Worm (Caenorhabditis elegans) whole organism, young adult: ENCODE data around the gene K07D4.5.

ENCODE experiments used
- C06A6.2 ChIP-seq: fragments of 200-800 bp; sonication (Bioruptor generic); conservative IDR thresholded peaks from 2 replicates; pipeline ENCODE4 v1.3.6; 2022; ENCODE audit warnings: missing genetic modification characterization, missing compliant biosample characterization
- F37B4.10 ChIP-seq: fragments of 200-800 bp; sonication (Bioruptor generic); IDR thresholded peaks from 2 replicates; pipeline ENCODE4 v1.3.6; 2022; ENCODE audit warnings: missing genetic modification characterization, missing compliant biosample characterization
- athp-1 ChIP-seq: sonication (generic microtip); optimal IDR thresholded peaks from 2 replicates; lab custom pipeline; 2017; ENCODE audit warnings: mild to moderate bottlenecking, missing genetic modification characterization, missing compliant biosample characterization
- ceh-27 ChIP-seq: fragments of 200-800 bp; sonication (Bioruptor generic); optimal IDR thresholded peaks from 2 replicates; lab custom pipeline; 2018; ENCODE audit warnings: mild to moderate bottlenecking, missing genetic modification characterization, moderate library complexity, missing compliant biosample characterization
- ceh-91 ChIP-seq: fragments of 200-800 bp; sonication (Bioruptor generic); IDR thresholded peaks from 2 replicates; pipeline ENCODE4 v1.3.6; 2022; ENCODE audit warnings: missing genetic modification reagents, missing genetic modification characterization, missing compliant biosample characterization
- egl-44 ChIP-seq: fragments of 200-800 bp; sonication (Bioruptor generic); IDR thresholded peaks from 2 replicates; pipeline ENCODE4 v1.3.6; 2022; ENCODE audit warnings: missing genetic modification reagents, missing genetic modification characterization, missing compliant biosample characterization
- lin-35 ChIP-seq, 3 experiments: fragments of 150-350 bp in 2 of 3; sonication (generic microtip) in 1 of 3; optimal IDR thresholded peaks; 2 replicates each; lab custom pipeline; 2014 to 2018; ENCODE audit warnings: missing biosample characterization in 3 of 3, missing genetic modification characterization in 3 of 3, missing genetic modification reagents in 3 of 3
- madf-10 ChIP-seq: sonication (generic microtip); optimal IDR thresholded peaks from 2 replicates; lab custom pipeline; 2016; ENCODE audit warnings: mild to moderate bottlenecking, missing genetic modification characterization, missing compliant biosample characterization
- madf-3 ChIP-seq: fragments of 200-800 bp; sonication (Bioruptor generic); IDR thresholded peaks from 2 replicates; pipeline ENCODE4 v1.3.6; 2022; ENCODE audit warnings: missing genetic modification reagents, missing genetic modification characterization, missing compliant biosample characterization
- mes-4 ChIP-seq: sonication (generic microtip); optimal IDR thresholded peaks from 2 replicates; lab custom pipeline; 2016; ENCODE audit warnings: missing genotype, missing genetic modification characterization, missing compliant biosample characterization
- nfya-2 ChIP-seq: fragments of 200-800 bp; sonication (Bioruptor generic); IDR thresholded peaks from 2 replicates; pipeline ENCODE4 v1.3.6; 2022; ENCODE audit warnings: missing genetic modification reagents, missing genetic modification characterization, missing compliant biosample characterization
- sea-2 ChIP-seq: fragments of 200-800 bp; sonication (Bioruptor generic); IDR thresholded peaks from 2 replicates; pipeline ENCODE4 v1.3.6; 2022; ENCODE audit warnings: missing genetic modification characterization, missing compliant biosample characterization
- snpc-4 ChIP-seq, 5 experiments: fragments of 150-350 bp in 1 of 5; sonication (generic microtip) in 4 of 5; optimal IDR thresholded peaks; 2 replicates each; lab custom pipeline; 2014 to 2018; ENCODE audit warnings: missing genetic modification characterization in 5 of 5, missing biosample characterization in 3 of 5, antibody characterized with exemption in 2 of 5, mild to moderate bottlenecking in 2 of 5, missing compliant biosample characterization in 2 of 5, missing genotype in 2 of 5, moderate library complexity in 2 of 5, missing genetic modification reagents in 1 of 5

ce11 chrII:4045396-4045795 lies 20.0 kb upstream of the K07D4.5 start, which contains the start of gene K07D4.2:
- TF ChIP-seq sea-2, result no peak
- no peak for TF ChIP-seq ceh-91 (GFP tag; lab: Robert Waterston, UW)
- TF ChIP-seq madf-3 (GFP tag; lab: Robert Waterston, UW), result no peak
- TF ChIP-seq athp-1, result no peak
- no peak for TF ChIP-seq mes-4
- no peak for TF ChIP-seq madf-10 (tag; lab: Kevin White, UChicago)
- no peak for TF ChIP-seq ceh-27 (GFP tag; lab: Kevin White, UChicago)
- TF ChIP-seq F37B4.10, result no peak
- no peak for TF ChIP-seq lin-35 (GFP tag; optimal IDR thresholded peaks at IDR 0.05; lab: Kevin White, UChicago)
- TF ChIP-seq snpc-4 (GFP tag; optimal IDR thresholded peaks at IDR 0.05; lab: Kevin White, UChicago), result no peak
- TF ChIP-seq snpc-4 (tag; optimal IDR thresholded peaks at IDR 0.05; lab: Kevin White, UChicago), result no peak
- TF ChIP-seq egl-44 (GFP tag; lab: Robert Waterston, UW), result no peak
- TF ChIP-seq nfya-2 (GFP tag; lab: Robert Waterston, UW), result no peak
- TF ChIP-seq C06A6.2 (GFP tag; lab: Robert Waterston, UW), result no peak
